Worm (Caenorhabditis elegans) whole organism, young adult: ENCODE results near the gene rbm-34.

Experiments
- B0336.3 ChIP-seq: fragments of 200-800 bp; sonication (Bioruptor generic); IDR thresholded peaks from 2 replicates; pipeline ENCODE4 v1.3.6; 2022; ENCODE audit warnings: missing genetic modification characterization, missing compliant biosample characterization
- C17E4.6 ChIP-seq: fragments of 200-800 bp; sonication (Bioruptor generic); IDR thresholded peaks from 2 replicates; pipeline ENCODE4 v1.3.6; 2022; ENCODE audit warnings: missing genetic modification reagents, missing genetic modification characterization, missing compliant biosample characterization
- F22D6.2 ChIP-seq: sonication (generic microtip); optimal IDR thresholded peaks from 2 replicates; lab custom pipeline; 2016; ENCODE audit warnings: mild to moderate bottlenecking, missing genetic modification characterization, missing compliant biosample characterization
- F37B4.10 ChIP-seq: fragments of 200-800 bp; sonication (Bioruptor generic); IDR thresholded peaks from 2 replicates; pipeline ENCODE4 v1.3.6; 2022; ENCODE audit warnings: missing genetic modification characterization, missing compliant biosample characterization
- F39B2.1 ChIP-seq: fragments of 200-800 bp; sonication (Bioruptor generic); IDR thresholded peaks from 2 replicates; pipeline ENCODE4 v1.3.6; 2022; ENCODE audit warnings: missing genetic modification reagents, missing genetic modification characterization, missing compliant biosample characterization
- F49E8.2 ChIP-seq: sonication (generic microtip); optimal IDR thresholded peaks from 3 replicates; lab custom pipeline; 2017; ENCODE audit warnings: missing genetic modification characterization, mild to moderate bottlenecking, missing compliant biosample characterization, antibody characterized with exemption, moderate library complexity; ENCODE audit not compliant: insufficient read depth
- F52B5.7 ChIP-seq: sonication (generic microtip); optimal IDR thresholded peaks from 2 replicates; lab custom pipeline; 2016; ENCODE audit warnings: mild to moderate bottlenecking, missing genetic modification characterization, missing compliant biosample characterization
- K12H6.12 ChIP-seq: fragments of 200-800 bp; sonication (Bioruptor generic); optimal IDR thresholded peaks from 2 replicates; lab custom pipeline; 2018; ENCODE audit warnings: mild to moderate bottlenecking, missing genetic modification characterization, missing compliant biosample characterization
- Y56A3A.18 ChIP-seq: fragments of 200-800 bp; sonication (Bioruptor generic); IDR thresholded peaks from 2 replicates; pipeline ENCODE4 v1.3.6; 2022; ENCODE audit warnings: missing genetic modification reagents, missing genetic modification characterization, missing compliant biosample characterization
- ama-1 ChIP-seq, 3 experiments: fragments of 150-350 bp in 1 of 3; sonication (generic microtip) in 2 of 3; optimal IDR thresholded peaks; 2 replicates each; lab custom pipeline; 2014 to 2018; ENCODE audit warnings: missing biosample characterization in 2 of 3, missing genetic modification characterization in 2 of 3, missing genetic modification reagents in 2 of 3
- aptf-2 ChIP-seq: fragments of 200-800 bp; sonication (Bioruptor generic); conservative IDR thresholded peaks from 2 replicates; pipeline ENCODE4 v1.3.6; 2022; ENCODE audit warnings: missing genetic modification reagents, missing genetic modification characterization, missing compliant biosample characterization
- attf-5 ChIP-seq: fragments of 200-800 bp; sonication (Bioruptor generic); optimal IDR thresholded peaks from 2 replicates; lab custom pipeline; 2018; ENCODE audit warnings: mild to moderate bottlenecking, missing genetic modification characterization, missing compliant biosample characterization
- attf-6 ChIP-seq: fragments of 200-800 bp; sonication (Bioruptor generic); IDR thresholded peaks from 2 replicates; pipeline ENCODE4 v1.3.6; 2022; ENCODE audit warnings: missing genetic modification reagents, missing genetic modification characterization, missing compliant biosample characterization
- bed-1 ChIP-seq: fragments of 200-800 bp; sonication (Bioruptor generic); IDR thresholded peaks from 2 replicates; pipeline ENCODE4 v1.3.6; 2022; ENCODE audit warnings: missing genetic modification reagents, missing genetic modification characterization, missing compliant biosample characterization
- cebp-1 ChIP-seq, 2 experiments: fragments of 200-800 bp in 1 of 2; sonication (Bioruptor generic) in 1 of 2; sonication (generic microtip) in 1 of 2; IDR thresholded peaks in 1 of 2; optimal IDR thresholded peaks in 1 of 2; 2 replicates each; pipeline versions ENCODE4 v1.3.6 to Lab custom; 2017 to 2022; ENCODE audit warnings: missing compliant biosample characterization in 2 of 2, missing genetic modification characterization in 2 of 2, mild to moderate bottlenecking in 1 of 2, missing genetic modification reagents in 1 of 2, moderate library complexity in 1 of 2
- cebp-2 ChIP-seq: fragments of 200-800 bp; sonication (Bioruptor generic); IDR thresholded peaks from 2 replicates; pipeline ENCODE4 v1.3.6; 2022; ENCODE audit warnings: missing genetic modification characterization, missing compliant biosample characterization
- ceh-27 ChIP-seq: fragments of 200-800 bp; sonication (Bioruptor generic); optimal IDR thresholded peaks from 2 replicates; lab custom pipeline; 2018; ENCODE audit warnings: mild to moderate bottlenecking, missing genetic modification characterization, moderate library complexity, missing compliant biosample characterization
- die-1 ChIP-seq: sonication (generic microtip); optimal IDR thresholded peaks from 2 replicates; lab custom pipeline; 2016; ENCODE audit warnings: missing genotype, mild to moderate bottlenecking, missing genetic modification characterization, missing compliant biosample characterization
- dox-1 ChIP-seq: fragments of 200-800 bp; sonication (Bioruptor generic); IDR thresholded peaks from 2 replicates; pipeline ENCODE4 v1.3.6; 2022; ENCODE audit warnings: missing genetic modification reagents, missing genetic modification characterization, missing compliant biosample characterization
- efl-1 ChIP-seq: fragments of 150-350 bp; optimal IDR thresholded peaks from 2 replicates; lab custom pipeline; 2014; ENCODE audit warnings: missing biosample characterization, missing genetic modification reagents, missing genetic modification characterization
- ekl-4 ChIP-seq: fragments of 200-800 bp; sonication (Bioruptor generic); IDR thresholded peaks from 2 replicates; pipeline ENCODE4 v1.3.6; 2022; ENCODE audit warnings: missing genetic modification reagents, missing genetic modification characterization, missing compliant biosample characterization
- hmg-1.2 ChIP-seq: fragments of 200-800 bp; sonication (Bioruptor generic); IDR thresholded peaks from 2 replicates; pipeline ENCODE4 v1.3.6; 2022; ENCODE audit warnings: missing genetic modification reagents, missing genetic modification characterization, missing compliant biosample characterization
- hmg-20 ChIP-seq: fragments of 200-800 bp; sonication (Bioruptor generic); IDR thresholded peaks from 2 replicates; pipeline ENCODE4 v1.3.6; 2022; ENCODE audit warnings: missing genetic modification reagents, missing genetic modification characterization, missing compliant biosample characterization
- hrde-1 ChIP-seq: sonication (generic microtip); optimal IDR thresholded peaks from 2 replicates; lab custom pipeline; 2016; ENCODE audit warnings: missing genetic modification characterization, mild to moderate bottlenecking, missing compliant biosample characterization, moderate library complexity, missing genotype, missing genetic modification reagents, borderline replicate concordance
- hsf-1 ChIP-seq: fragments of 200-800 bp; sonication (Bioruptor generic); IDR thresholded peaks from 2 replicates; pipeline ENCODE4 v1.3.6; 2022; ENCODE audit warnings: missing genetic modification reagents, missing genetic modification characterization, missing compliant biosample characterization
- lag-1 ChIP-seq: fragments of 200-800 bp; sonication (Bioruptor generic); IDR thresholded peaks from 2 replicates; pipeline ENCODE4 v1.3.6; 2022; ENCODE audit warnings: missing genetic modification reagents, missing genetic modification characterization, missing compliant biosample characterization
- let-607 ChIP-seq, 2 experiments: fragments of 200-800 bp in 1 of 2; sonication (Bioruptor generic) in 1 of 2; sonication (generic microtip) in 1 of 2; optimal IDR thresholded peaks; 2 replicates each; lab custom pipeline; 2016 to 2018; ENCODE audit warnings: mild to moderate bottlenecking in 2 of 2, missing compliant biosample characterization in 2 of 2, missing genetic modification characterization in 2 of 2, moderate library complexity in 2 of 2, missing genotype in 1 of 2
- lin-26 ChIP-seq: fragments of 200-800 bp; sonication (Bioruptor generic); IDR thresholded peaks from 2 replicates; pipeline ENCODE4 v1.3.6; 2022; ENCODE audit warnings: missing genetic modification reagents, missing genetic modification characterization, missing compliant biosample characterization
- lin-35 ChIP-seq, 3 experiments: fragments of 150-350 bp in 2 of 3; sonication (generic microtip) in 1 of 3; optimal IDR thresholded peaks; 2 replicates each; lab custom pipeline; 2014 to 2018; ENCODE audit warnings: missing biosample characterization in 3 of 3, missing genetic modification characterization in 3 of 3, missing genetic modification reagents in 3 of 3
- lin-54 ChIP-seq: fragments of 200-800 bp; sonication (Bioruptor generic); optimal IDR thresholded peaks from 2 replicates; lab custom pipeline; 2018; ENCODE audit warnings: mild to moderate bottlenecking, missing genetic modification characterization, missing compliant biosample characterization
- lir-1 ChIP-seq: fragments of 200-800 bp; sonication (Bioruptor generic); conservative IDR thresholded peaks from 2 replicates; pipeline ENCODE4 v1.3.6; 2022; ENCODE audit warnings: missing genetic modification reagents, missing genetic modification characterization, missing compliant biosample characterization
- madf-6 ChIP-seq: fragments of 200-800 bp; sonication (Bioruptor generic); IDR thresholded peaks from 2 replicates; pipeline ENCODE4 v1.3.6; 2022; ENCODE audit warnings: missing genetic modification reagents, missing genetic modification characterization, missing compliant biosample characterization
- mcd-1 ChIP-seq: fragments of 200-800 bp; sonication (Bioruptor generic); IDR thresholded peaks from 2 replicates; pipeline ENCODE4 v1.3.6; 2022; ENCODE audit warnings: missing genetic modification reagents, missing genetic modification characterization, missing compliant biosample characterization
- nfyb-1 ChIP-seq: fragments of 200-800 bp; sonication (Bioruptor generic); IDR thresholded peaks from 2 replicates; pipeline ENCODE4 v1.3.6; 2022; ENCODE audit warnings: missing genetic modification reagents, missing genetic modification characterization, missing compliant biosample characterization
- nhr-27 ChIP-seq: fragments of 200-800 bp; sonication (Bioruptor generic); optimal IDR thresholded peaks from 2 replicates; lab custom pipeline; 2018; ENCODE audit warnings: mild to moderate bottlenecking, missing genetic modification characterization, moderate library complexity, missing compliant biosample characterization
- nhr-80 ChIP-seq: sonication (generic microtip); optimal IDR thresholded peaks from 2 replicates; lab custom pipeline; 2016; ENCODE audit warnings: missing genetic modification characterization, missing compliant biosample characterization
- rec-8 ChIP-seq, 2 experiments: sonication (generic microtip); optimal IDR thresholded peaks; 2 replicates each; lab custom pipeline; 2016; ENCODE audit warnings: mild to moderate bottlenecking in 2 of 2, missing genetic modification characterization in 2 of 2, missing genetic modification reagents in 2 of 2, missing genotype in 2 of 2, missing biosample characterization in 1 of 2, missing compliant biosample characterization in 1 of 2, moderate library complexity in 1 of 2
- snpc-1.3 ChIP-seq: sonication (generic microtip); optimal IDR thresholded peaks from 2 replicates; lab custom pipeline; 2017; ENCODE audit warnings: missing genetic modification characterization, mild to moderate bottlenecking, missing compliant biosample characterization, antibody characterized with exemption, moderate library complexity, missing genotype, missing genetic modification reagents; ENCODE audit not compliant: insufficient read depth
- tbp1 ChIP-seq: fragments of 200-800 bp; sonication (Bioruptor generic); optimal IDR thresholded peaks from 2 replicates; lab custom pipeline; 2018; ENCODE audit warnings: mild to moderate bottlenecking, missing genetic modification characterization, missing compliant biosample characterization
- ztf-18 ChIP-seq: sonication (generic microtip); optimal IDR thresholded peaks from 2 replicates; lab custom pipeline; 2016; ENCODE audit warnings: missing genotype, mild to moderate bottlenecking, missing genetic modification characterization, missing compliant biosample characterization
- ztf-6 ChIP-seq: fragments of 200-800 bp; sonication (Bioruptor generic); IDR thresholded peaks from 2 replicates; pipeline ENCODE4 v1.3.6; 2022; ENCODE audit warnings: missing genetic modification reagents, missing genetic modification characterization, missing compliant biosample characterization

Gene rbm-34

ce11 chrIV:12086498-12086897, 1.3 kb downstream of the rbm-34 start (continued):
- TF ChIP-seq ceh-27 (GFP tag; lab: Kevin White, UChicago) (peak; percentile 86), dox-1 (GFP tag; lab: Robert Waterston, UW) (peak; percentile 91), F39B2.1 (no peak), lin-54 (GFP tag; lab: Kevin White, UChicago) (peak; percentile 87), aptf-2 (GFP tag; lab: Robert Waterston, UW) (peak; percentile 71; the same call in 1 of the 2 replicates), F37B4.10 (GFP tag; lab: Robert Waterston, UW) (no peak), lir-1 (GFP tag; lab: Robert Waterston, UW) (peak; percentile 61), nhr-27 (no peak), die-1 (peak; percentile 96), F22D6.2 (peak; percentile 29), hmg-20 (GFP tag; lab: Robert Waterston, UW) (0 out of 2 replicates have a peak, but pooled peaks have one; percentile 59), efl-1 (peak; percentile 41), attf-6 (GFP tag; lab: Robert Waterston, UW) (peak; percentile 73; the same call in 1 of the 2 replicates), C17E4.6 (GFP tag; lab: Robert Waterston, UW) (peak; percentile 75; the same call in 1 of the 2 replicates), let-607 (tag; optimal IDR thresholded peaks at IDR 0.05; lab: Kevin White, UChicago) (peak; percentile 63 to 65), rec-8 (tag; optimal IDR thresholded peaks at IDR 0.05; lab: Kevin White, UChicago) (peak; percentile 67 to 92)

DNA sequence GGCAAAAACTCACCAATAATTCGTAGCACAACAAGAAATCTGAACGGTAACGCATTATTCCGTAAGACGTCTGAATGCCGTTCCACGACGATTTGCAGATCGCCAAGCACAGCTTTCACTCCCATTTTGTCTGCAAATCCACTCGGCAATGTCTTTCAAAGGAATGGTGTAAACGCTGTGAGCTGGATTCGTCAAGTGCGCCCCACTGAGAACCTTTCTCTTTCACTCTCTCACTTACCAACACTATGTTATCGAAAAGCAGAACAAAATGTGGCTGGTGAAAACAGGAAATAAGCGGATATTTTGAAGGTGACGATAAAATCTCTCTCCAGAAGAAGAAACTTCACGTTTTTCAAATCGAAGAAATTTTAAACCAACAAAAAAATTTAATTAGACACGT, 3.7 kb downstream of the rbm-34 start:
- TF ChIP-seq ama-1 (optimal IDR thresholded peaks at IDR 0.05; lab: Kevin White, UChicago) (peak; percentile 1), ama-1 (GFP tag; optimal IDR thresholded peaks at IDR 0.05; lab: Kevin White, UChicago) (no peak), mcd-1 (GFP tag; lab: Robert Waterston, UW) (peak; percentile 48; the same call in 1 of the 2 replicates), ekl-4 (GFP tag; lab: Robert Waterston, UW) (peak; percentile 66), snpc-1.3 (tag; lab: Kevin White, UChicago) (no peak), cebp-2 (0 out of 2 replicates have a peak, but pooled peaks have one; percentile 43), nhr-80 (tag; lab: Kevin White, UChicago) (peak; percentile 14), attf-5 (GFP tag; lab: Kevin White, UChicago) (peak; percentile 8), bed-1 (no peak), hrde-1 (tag; lab: Kevin White, UChicago) (peak; percentile 19), lin-26 (no peak), ceh-27 (GFP tag; lab: Kevin White, UChicago) (peak; percentile 39), madf-6 (GFP tag; lab: Robert Waterston, UW) (peak; percentile 35; the same call in 1 of the 2 replicates), F49E8.2 (tag; lab: Kevin White, UChicago) (no peak), hsf-1 (GFP tag; lab: Robert Waterston, UW) (0 out of 2 replicates have a peak, but pooled peaks have one; percentile 15), lag-1 (GFP tag; lab: Robert Waterston, UW) (no peak), hmg-1.2 (GFP tag; lab: Robert Waterston, UW) (peak; percentile 54; the same call in 1 of the 2 replicates), nfyb-1 (no peak), B0336.3 (0 out of 2 replicates have a peak, but pooled peaks have one; percentile 39), dox-1 (GFP tag; lab: Robert Waterston, UW) (no peak), ztf-6 (GFP tag; lab: Robert Waterston, UW) (no peak), K12H6.12 (tag; lab: Kevin White, UChicago) (no peak), lin-35 (GFP tag; optimal IDR thresholded peaks at IDR 0.05; lab: Kevin White, UChicago) (peak in 1 of 3 experiments; percentile 14), Y56A3A.18 (GFP tag; lab: Robert Waterston, UW) (0 out of 2 replicates have a peak, but pooled peaks have one; percentile 10), cebp-1 (GFP tag; IDR thresholded peaks at IDR 0.05; lab: Robert Waterston, UW) (no peak), cebp-1 (tag; optimal IDR thresholded peaks at IDR 0.05; lab: Kevin White, UChicago) (peak; percentile 25), ztf-18 (tag; lab: Kevin White, UChicago) (no peak), tbp1 (no peak), F52B5.7 (peak; percentile 5)
